Worm (Caenorhabditis elegans) whole organism, L1 larva: ENCODE measurements around the gene H34I24.2.

ENCODE experiments used
- C16A3.4 ChIP-seq: fragments of 150-350 bp; optimal IDR thresholded peaks from 2 replicates; lab custom pipeline; 2014; ENCODE audit warnings: missing biosample characterization, missing genetic modification characterization
- C34B4.2 ChIP-seq: sonication (generic microtip); optimal IDR thresholded peaks from 2 replicates; lab custom pipeline; 2017; ENCODE audit warnings: mild to moderate bottlenecking, missing genetic modification characterization, missing compliant biosample characterization
- F16B12.6 ChIP-seq: fragments of 150-350 bp; optimal IDR thresholded peaks from 2 replicates; lab custom pipeline; 2014; ENCODE audit warnings: missing biosample characterization, missing genetic modification characterization
- aha-1 ChIP-seq: fragments of 150-350 bp; optimal IDR thresholded peaks from 2 replicates; lab custom pipeline; 2014; ENCODE audit warnings: missing biosample characterization, missing genetic modification characterization
- alr-1 ChIP-seq: fragments of 200-800 bp; sonication (Bioruptor generic); optimal IDR thresholded peaks from 2 replicates; lab custom pipeline; 2018; ENCODE audit warnings: borderline replicate concordance, mild to moderate bottlenecking, missing genetic modification characterization, missing compliant biosample characterization
- aly-2 ChIP-seq: fragments of 150-350 bp; optimal IDR thresholded peaks from 2 replicates; lab custom pipeline; 2014; ENCODE audit warnings: missing biosample characterization, missing genetic modification characterization
- ama-1 ChIP-seq: fragments of 150-350 bp; optimal IDR thresholded peaks from 2 replicates; lab custom pipeline; 2014
- ceh-63 ChIP-seq: fragments of 200-800 bp; sonication (Bioruptor generic); optimal IDR thresholded peaks from 2 replicates; lab custom pipeline; 2018; ENCODE audit warnings: mild to moderate bottlenecking, missing genetic modification characterization, missing compliant biosample characterization
- ceh-8 ChIP-seq: fragments of 200-800 bp; sonication (Bioruptor generic); optimal IDR thresholded peaks from 2 replicates; lab custom pipeline; 2018; ENCODE audit warnings: mild to moderate bottlenecking, missing genetic modification characterization, moderate library complexity, missing compliant biosample characterization
- ceh-82 ChIP-seq, 3 experiments: fragments of 150-350 bp in 1 of 3; sonication (generic microtip) in 2 of 3; optimal IDR thresholded peaks; 2 replicates each; lab custom pipeline; 2014 to 2017; ENCODE audit warnings: missing biosample characterization in 3 of 3, missing genetic modification characterization in 3 of 3
- ceh-88 ChIP-seq: fragments of 200-800 bp; sonication (Bioruptor generic); IDR thresholded peaks from 2 replicates; pipeline ENCODE4 v1.3.6; 2022; ENCODE audit warnings: missing genetic modification characterization, missing compliant biosample characterization
- ceh-90 ChIP-seq: sonication (generic microtip); optimal IDR thresholded peaks from 2 replicates; lab custom pipeline; 2016; ENCODE audit warnings: missing genetic modification characterization, missing compliant biosample characterization
- ces-1 ChIP-seq: fragments of 150-350 bp; optimal IDR thresholded peaks from 2 replicates; lab custom pipeline; 2014; ENCODE audit warnings: missing biosample characterization, missing genetic modification reagents, missing genetic modification characterization
- dsc-1 ChIP-seq: sonication (generic microtip); optimal IDR thresholded peaks from 2 replicates; lab custom pipeline; 2016; ENCODE audit warnings: mild to moderate bottlenecking, missing genetic modification characterization, missing compliant biosample characterization
- efl-1 ChIP-seq, 4 experiments: fragments of 150-350 bp; optimal IDR thresholded peaks in 3 of 4; peaks in 1 of 4; 1 replicate in 1 of 4; 2 replicates in 3 of 4; lab custom pipeline; 2014; ENCODE audit warnings: missing biosample characterization in 2 of 4, missing genetic modification characterization in 2 of 4, missing genetic modification reagents in 2 of 4
- efl-3 ChIP-seq: fragments of 200-800 bp; sonication (Bioruptor generic); optimal IDR thresholded peaks from 2 replicates; lab custom pipeline; 2018; ENCODE audit warnings: mild to moderate bottlenecking, missing genetic modification characterization, missing compliant biosample characterization
- elt-3 ChIP-seq, 6 experiments: fragments of 150-350 bp in 1 of 6; sonication (generic microtip); optimal IDR thresholded peaks; 2 replicates each; lab custom pipeline; 2017 to 2018; ENCODE audit warnings: missing biosample characterization in 6 of 6, missing genetic modification characterization in 6 of 6, inconsistent platforms in 1 of 6
- ets-5 ChIP-seq: fragments of 200-800 bp; sonication (Bioruptor generic); IDR thresholded peaks from 2 replicates; pipeline ENCODE4 v1.3.6; 2022; ENCODE audit warnings: missing genetic modification characterization, missing compliant biosample characterization
- fkh-8 ChIP-seq: sonication (generic microtip); optimal IDR thresholded peaks from 2 replicates; lab custom pipeline; 2016; ENCODE audit warnings: mild to moderate bottlenecking, missing genetic modification characterization, missing compliant biosample characterization
- fos-1 ChIP-seq: fragments of 150-350 bp; optimal IDR thresholded peaks from 2 replicates; lab custom pipeline; 2014; ENCODE audit warnings: missing biosample characterization, missing genetic modification characterization
- hlh-4 ChIP-seq: sonication (generic microtip); optimal IDR thresholded peaks from 2 replicates; lab custom pipeline; 2016; ENCODE audit warnings: mild to moderate bottlenecking, missing genetic modification characterization, missing compliant biosample characterization
- hpl-2 ChIP-seq: fragments of 150-350 bp; optimal IDR thresholded peaks from 2 replicates; lab custom pipeline; 2014; ENCODE audit warnings: missing biosample characterization, missing genetic modification reagents, missing genetic modification characterization
- irx-1 ChIP-seq: sonication (generic microtip); optimal IDR thresholded peaks from 2 replicates; lab custom pipeline; 2016; ENCODE audit warnings: missing genetic modification characterization, missing compliant biosample characterization
- lin-14 ChIP-seq: fragments of 200-800 bp; sonication (Bioruptor generic); optimal IDR thresholded peaks from 2 replicates; lab custom pipeline; 2018; ENCODE audit warnings: mild to moderate bottlenecking, missing genetic modification characterization, moderate library complexity, missing compliant biosample characterization
- lin-15B ChIP-seq: fragments of 150-350 bp; sonication (generic microtip); optimal IDR thresholded peaks from 3 replicates; lab custom pipeline; 2014; ENCODE audit warnings: missing biosample characterization, missing genetic modification characterization
- lin-35 ChIP-seq, 2 experiments: fragments of 150-350 bp; optimal IDR thresholded peaks; 2 replicates each; lab custom pipeline; 2014; ENCODE audit warnings: missing biosample characterization in 2 of 2, missing genetic modification characterization in 2 of 2, missing genetic modification reagents in 2 of 2
- lin-39 ChIP-seq: fragments of 150-350 bp; optimal IDR thresholded peaks from 2 replicates; lab custom pipeline; 2014; ENCODE audit warnings: missing biosample characterization, missing genetic modification reagents, missing genetic modification characterization
- lir-3 ChIP-seq: sonication (generic microtip); optimal IDR thresholded peaks from 2 replicates; lab custom pipeline; 2016; ENCODE audit warnings: mild to moderate bottlenecking, missing genetic modification characterization, moderate library complexity, missing compliant biosample characterization; ENCODE audit not compliant: poor library complexity
- mab-9 ChIP-seq: fragments of 200-800 bp; sonication (Bioruptor generic); IDR thresholded peaks from 2 replicates; pipeline ENCODE4 v1.3.6; 2022; ENCODE audit warnings: missing genetic modification reagents, missing genetic modification characterization, missing compliant biosample characterization
- mdl-1 ChIP-seq, 2 experiments: fragments of 150-350 bp; optimal IDR thresholded peaks; 2 replicates each; lab custom pipeline; 2014 to 2017; ENCODE audit warnings: missing biosample characterization in 2 of 2, missing genetic modification characterization in 2 of 2, inconsistent platforms in 1 of 2
- mep-1 ChIP-seq: fragments of 150-350 bp; optimal IDR thresholded peaks from 2 replicates; lab custom pipeline; 2014; ENCODE audit warnings: missing biosample characterization, missing genetic modification characterization
- nhr-19 ChIP-seq: fragments of 200-800 bp; sonication (Bioruptor generic); conservative IDR thresholded peaks from 2 replicates; pipeline ENCODE4 v1.3.6; 2022; ENCODE audit warnings: missing genetic modification characterization, missing compliant biosample characterization
- nhr-20 ChIP-seq: sonication (generic microtip); optimal IDR thresholded peaks from 2 replicates; lab custom pipeline; 2016; ENCODE audit warnings: mild to moderate bottlenecking, missing genetic modification characterization, missing compliant biosample characterization
- nhr-237 ChIP-seq: fragments of 150-350 bp; optimal IDR thresholded peaks from 2 replicates; lab custom pipeline; 2014; ENCODE audit warnings: missing biosample characterization, missing genetic modification characterization
- nhr-76 ChIP-seq: sonication (generic microtip); optimal IDR thresholded peaks from 2 replicates; lab custom pipeline; 2017; ENCODE audit warnings: missing biosample characterization, missing genetic modification characterization
- pag-3 ChIP-seq: sonication (generic microtip); optimal IDR thresholded peaks from 2 replicates; lab custom pipeline; 2017; ENCODE audit warnings: missing genetic modification characterization, mild to moderate bottlenecking, missing compliant biosample characterization, antibody characterized with exemption, borderline replicate concordance; ENCODE audit not compliant: insufficient read depth
- pqm-1 ChIP-seq: sonication (generic microtip); optimal IDR thresholded peaks from 3 replicates; lab custom pipeline; 2017; ENCODE audit warnings: missing biosample characterization, missing genetic modification characterization
- rnt-1 ChIP-seq: sonication (generic microtip); optimal IDR thresholded peaks from 2 replicates; lab custom pipeline; 2016; ENCODE audit warnings: mild to moderate bottlenecking, missing genetic modification characterization, moderate library complexity, missing compliant biosample characterization
- skn-1 ChIP-seq: fragments of 150-350 bp; optimal IDR thresholded peaks from 2 replicates; lab custom pipeline; 2014; ENCODE audit warnings: missing biosample characterization, missing genetic modification characterization
- snpc-4 ChIP-seq: fragments of 150-350 bp; optimal IDR thresholded peaks from 2 replicates; lab custom pipeline; 2014; ENCODE audit warnings: missing biosample characterization, missing genetic modification characterization
- sptf-1 ChIP-seq: fragments of 150-350 bp; optimal IDR thresholded peaks from 2 replicates; lab custom pipeline; 2014; ENCODE audit warnings: missing biosample characterization, missing genetic modification characterization
- sup-37 ChIP-seq: fragments of 200-800 bp; sonication (Bioruptor generic); optimal IDR thresholded peaks from 2 replicates; lab custom pipeline; 2018; ENCODE audit warnings: mild to moderate bottlenecking, missing genetic modification characterization, missing compliant biosample characterization
- tbx-2 ChIP-seq: sonication (generic microtip); optimal IDR thresholded peaks from 2 replicates; lab custom pipeline; 2016; ENCODE audit warnings: missing genetic modification characterization, missing compliant biosample characterization
- tlp-1 ChIP-seq: fragments of 150-350 bp; optimal IDR thresholded peaks from 2 replicates; lab custom pipeline; 2014; ENCODE audit warnings: missing biosample characterization, missing genetic modification characterization
- unc-130 ChIP-seq: fragments of 150-350 bp; optimal IDR thresholded peaks from 2 replicates; lab custom pipeline; 2017; ENCODE audit warnings: missing biosample characterization, missing genetic modification characterization, inconsistent platforms
- unc-30 ChIP-seq: sonication (generic microtip); optimal IDR thresholded peaks from 2 replicates; lab custom pipeline; 2017; ENCODE audit warnings: missing biosample characterization, missing genetic modification characterization
- unc-86 ChIP-seq: sonication (generic microtip); optimal IDR thresholded peaks from 2 replicates; lab custom pipeline; 2016; ENCODE audit warnings: missing genetic modification characterization, missing compliant biosample characterization
- unc-98 ChIP-seq: fragments of 200-800 bp; sonication (Bioruptor generic); IDR thresholded peaks from 2 replicates; pipeline ENCODE4 v1.3.6; 2022; ENCODE audit warnings: missing genetic modification characterization, missing compliant biosample characterization
- zip-4 ChIP-seq: fragments of 200-800 bp; sonication (Bioruptor generic); optimal IDR thresholded peaks from 2 replicates; lab custom pipeline; 2018; ENCODE audit warnings: mild to moderate bottlenecking, missing genetic modification characterization, moderate library complexity, missing compliant biosample characterization

H34I24.2 gene

DNA sequence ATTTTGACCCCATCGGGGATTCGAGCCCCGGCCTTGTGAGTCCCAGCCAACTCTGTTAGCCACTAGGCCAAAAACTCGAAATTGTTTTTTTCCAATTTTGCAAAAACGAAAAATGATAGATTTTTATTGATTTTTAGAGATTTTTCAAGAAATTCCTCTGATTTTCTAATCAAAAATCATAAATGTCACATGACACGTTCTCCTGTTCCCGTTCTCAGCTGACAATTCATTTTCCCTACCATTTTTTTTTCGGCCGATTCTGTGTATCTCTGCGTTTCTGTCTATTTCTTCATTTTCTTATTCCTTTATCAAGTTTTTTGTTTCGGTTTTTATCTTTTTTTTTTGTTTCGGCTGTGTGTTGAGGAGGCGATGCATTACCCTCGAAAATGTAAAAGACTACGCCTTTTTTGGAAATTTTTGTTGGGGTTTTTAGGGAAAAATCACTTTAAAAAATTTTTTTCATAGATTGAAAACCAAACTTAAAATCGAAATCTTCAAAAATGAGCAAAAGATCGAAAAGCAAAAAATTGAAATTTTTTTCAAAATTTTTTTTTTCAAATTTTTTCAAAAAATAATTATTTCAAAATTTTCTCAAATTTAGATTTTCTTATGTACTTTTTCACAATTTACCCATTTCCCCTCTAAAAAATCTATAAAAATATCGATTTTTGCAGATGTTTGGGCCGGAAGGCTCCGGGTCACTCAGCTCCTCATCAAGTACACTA, 32.5 kb downstream of the H34I24.2 start, which contains the start of gene klf-1 (continued):
- TF ChIP-seq unc-30 (tag; lab: Kevin White, UChicago) (no peak), snpc-4 (no peak), efl-1 (optimal IDR thresholded peaks at IDR 0.05; lab: Kevin White, UChicago) (no peak), efl-1 (GFP tag; optimal IDR thresholded peaks at IDR 0.05 in 1 of 2; lab: Kevin White, UChicago) (peak in 1 of 2 experiments; percentile 60), pag-3 (tag; lab: Kevin White, UChicago) (no peak), C16A3.4 (tag; lab: Kevin White, UChicago) (no peak), alr-1 (tag; lab: Kevin White, UChicago) (no peak), unc-86 (tag; lab: Kevin White, UChicago) (no peak), unc-98 (no peak), ceh-90 (tag; lab: Kevin White, UChicago) (no peak), hlh-4 (tag; lab: Kevin White, UChicago) (no peak), tbx-2 (no peak), hpl-2 (no peak), nhr-237 (no peak), ceh-63 (GFP tag; lab: Kevin White, UChicago) (no peak), rnt-1 (tag; lab: Kevin White, UChicago) (no peak), ceh-88 (GFP tag; lab: Robert Waterston, UW) (no peak), C34B4.2 (tag; lab: Kevin White, UChicago) (no peak), F16B12.6 (tag; lab: Kevin White, UChicago) (no peak), nhr-19 (no peak), fos-1 (tag; lab: Kevin White, UChicago) (no peak), irx-1 (no peak), sptf-1 (tag; lab: Kevin White, UChicago) (no peak), unc-130 (no peak), ces-1 (GFP tag; lab: Kevin White, UChicago) (no peak)

DNA sequence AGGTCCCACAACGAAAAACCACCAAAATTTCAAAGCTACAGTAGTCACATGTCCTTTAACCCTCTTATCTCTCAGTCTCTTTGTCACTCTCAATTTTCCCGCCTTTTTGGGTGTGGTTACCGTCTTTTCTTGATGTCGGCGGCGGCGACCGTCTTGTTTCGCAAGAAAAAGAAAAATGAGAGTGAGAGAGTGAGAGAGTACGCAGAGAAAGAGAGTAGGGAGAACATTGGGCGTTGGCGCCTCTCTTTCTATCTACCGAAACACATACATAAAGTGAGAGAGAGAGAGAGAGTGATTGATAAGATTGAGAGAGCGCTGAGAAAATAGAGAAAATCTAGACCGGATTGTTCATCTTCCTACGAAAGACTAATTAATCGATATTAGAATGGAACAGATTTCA, 34.1 kb downstream of the H34I24.2 start:
- TF ChIP-seq ets-5 (no peak), pag-3 (tag; lab: Kevin White, UChicago) (no peak), F16B12.6 (tag; lab: Kevin White, UChicago) (no peak), lin-14 (GFP tag; lab: Kevin White, UChicago) (peak; percentile 95), nhr-20 (tag; lab: Kevin White, UChicago) (peak; percentile 90), aly-2 (no peak), unc-86 (tag; lab: Kevin White, UChicago) (no peak), lin-39 (no peak), fos-1 (tag; lab: Kevin White, UChicago) (peak; percentile 45), unc-98 (no peak), mab-9 (GFP tag; lab: Robert Waterston, UW) (no peak), elt-3 (tag; optimal IDR thresholded peaks at IDR 0.05; lab: Kevin White, UChicago) (peak; percentile 34 to 96 (median 92)), lin-15B (tag; lab: Kevin White, UChicago) (no peak), pqm-1 (tag; lab: Kevin White, UChicago) (no peak), lir-3 (no peak), efl-3 (GFP tag; lab: Kevin White, UChicago) (peak; percentile 63), snpc-4 (no peak), alr-1 (tag; lab: Kevin White, UChicago) (no peak), mep-1 (tag; lab: Kevin White, UChicago) (peak; percentile 80), fkh-8 (tag; lab: Kevin White, UChicago) (no peak), dsc-1 (no peak), skn-1 (tag; lab: Kevin White, UChicago) (peak; percentile 59), sup-37 (GFP tag; lab: Kevin White, UChicago) (no peak), ceh-8 (GFP tag; lab: Kevin White, UChicago) (no peak), aha-1 (no peak), ama-1 (lab: Kevin White, UChicago) (no peak), nhr-19 (peak; percentile 66), hlh-4 (tag; lab: Kevin White, UChicago) (no peak), hpl-2 (peak; percentile 62), lin-35 (GFP tag; optimal IDR thresholded peaks at IDR 0.05; lab: Kevin White, UChicago) (peak; percentile 39 to 79), tlp-1 (tag; lab: Kevin White, UChicago) (no peak), ceh-82 (tag; optimal IDR thresholded peaks at IDR 0.05; lab: Kevin White, UChicago) (peak in 1 of 3 experiments; percentile 16), mdl-1 (tag; optimal IDR thresholded peaks at IDR 0.05; lab: Kevin White, UChicago) (peak in 1 of 2 experiments; percentile 58), ceh-88 (GFP tag; lab: Robert Waterston, UW) (no peak), irx-1 (peak; percentile 58), zip-4 (GFP tag; lab: Kevin White, UChicago) (no peak), nhr-76 (tag; lab: Kevin White, UChicago) (no peak)
